Worm (Caenorhabditis elegans): Measurements from ENCODE around the gene srr-9.

Gene srr-9

ce11 chrV:7726202-7726601 lies 11.6 kb upstream of the srr-9 start:
- TF ChIP-seq W03F9.2 (tag; optimal IDR thresholded peaks at IDR 0.05), result no peak
- no peak for TF ChIP-seq dao-5 (tag; optimal IDR thresholded peaks at IDR 0.05)
- TF ChIP-seq him-1 (tag; optimal IDR thresholded peaks at IDR 0.05), result no peak

- no peak for TF ChIP-seq W03F9.2 (tag; optimal IDR thresholded peaks at IDR 0.05)
- no peak for TF ChIP-seq him-1 (tag; optimal IDR thresholded peaks at IDR 0.05)
- no peak for TF ChIP-seq dao-5 (tag; optimal IDR thresholded peaks at IDR 0.05)
Measured at ce11 chrV:7726927-7727326, 10.9 kb upstream of the srr-9 start.

- TF ChIP-seq dao-5 (tag; optimal IDR thresholded peaks at IDR 0.05) (no peak), W03F9.2 (tag; optimal IDR thresholded peaks at IDR 0.05) (no peak), him-1 (tag; optimal IDR thresholded peaks at IDR 0.05) (peak; percentile 87)
Measured at ce11 chrV:7728003-7728678, 9.7 kb upstream of the srr-9 start.

- no peak for TF ChIP-seq him-1 (tag; optimal IDR thresholded peaks at IDR 0.05)
- TF ChIP-seq W03F9.2 (tag; optimal IDR thresholded peaks at IDR 0.05), result no peak
- no peak for TF ChIP-seq dao-5 (tag; optimal IDR thresholded peaks at IDR 0.05)
Measured at ce11 chrV:7728679-7729027, 9.2 kb upstream of the srr-9 start, which contains the start of gene Y97E10C.1. Gene Y97E10C.1, plus strand, starts transcription at chrV:7728879.

ce11 chrV:7730488-7730887 lies 7.3 kb upstream of the srr-9 start:
- TF ChIP-seq dao-5 (tag; optimal IDR thresholded peaks at IDR 0.05) (no peak), W03F9.2 (tag; optimal IDR thresholded peaks at IDR 0.05) (no peak), him-1 (tag; optimal IDR thresholded peaks at IDR 0.05) (no peak)

- TF ChIP-seq W03F9.2 (tag; optimal IDR thresholded peaks at IDR 0.05) (no peak), him-1 (tag; optimal IDR thresholded peaks at IDR 0.05) (no peak), dao-5 (tag; optimal IDR thresholded peaks at IDR 0.05) (no peak)
Measured at ce11 chrV:7733240-7733765, 4.5 kb upstream of the srr-9 start.

ce11 chrV:7734909-7735308 lies 2.9 kb upstream of the srr-9 start, which contains the start of gene clic-1:
Gene clic-1, minus strand, starts transcription at chrV:7734911.
- TF ChIP-seq dao-5 (tag; optimal IDR thresholded peaks at IDR 0.05) (no peak), him-1 (tag; optimal IDR thresholded peaks at IDR 0.05) (peak; percentile 29)

ce11 chrV:7735319-7735718 lies 2.5 kb upstream of the srr-9 start, which contains the start of gene srr-10:
Gene srr-10, plus strand, starts transcription at chrV:7735619.
- TF ChIP-seq dao-5 (tag; optimal IDR thresholded peaks at IDR 0.05) (no peak), W03F9.2 (tag; optimal IDR thresholded peaks at IDR 0.05) (no peak), him-1 (tag; optimal IDR thresholded peaks at IDR 0.05) (no peak)

- TF ChIP-seq W03F9.2 (tag; optimal IDR thresholded peaks at IDR 0.05), result no peak
- TF ChIP-seq dao-5 (tag; optimal IDR thresholded peaks at IDR 0.05), result no peak
- no peak for TF ChIP-seq him-1 (tag; optimal IDR thresholded peaks at IDR 0.05)
Measured at ce11 chrV:7739949-7740348, 2.1 kb downstream of the srr-9 start.

ce11 chrV:7741918-7742317 lies 4.1 kb downstream of the srr-9 start:
- TF ChIP-seq him-1 (tag; optimal IDR thresholded peaks at IDR 0.05) (no peak), W03F9.2 (tag; optimal IDR thresholded peaks at IDR 0.05) (no peak), dao-5 (tag; optimal IDR thresholded peaks at IDR 0.05) (no peak)

ce11 chrV:7742485-7742959 lies 4.7 kb downstream of the srr-9 start, which contains the start of gene fbxl-5:
Gene fbxl-5, plus strand, starts transcription at chrV:7742909.
- TF ChIP-seq him-1 (tag; optimal IDR thresholded peaks at IDR 0.05) (no peak), W03F9.2 (tag; optimal IDR thresholded peaks at IDR 0.05) (no peak), dao-5 (tag; optimal IDR thresholded peaks at IDR 0.05) (no peak)

- TF ChIP-seq him-1 (tag; optimal IDR thresholded peaks at IDR 0.05), result no peak
- no peak for TF ChIP-seq W03F9.2 (tag; optimal IDR thresholded peaks at IDR 0.05)
- no peak for TF ChIP-seq dao-5 (tag; optimal IDR thresholded peaks at IDR 0.05)
Measured at ce11 chrV:7744068-7744467, 6.3 kb downstream of the srr-9 start.

ce11 chrV:7745386-7745785 lies 7.6 kb downstream of the srr-9 start:
- TF ChIP-seq W03F9.2 (tag; optimal IDR thresholded peaks at IDR 0.05) (no peak), dao-5 (tag; optimal IDR thresholded peaks at IDR 0.05) (no peak), him-1 (tag; optimal IDR thresholded peaks at IDR 0.05) (no peak)

ce11 chrV:7745903-7746302 lies 8.1 kb downstream of the srr-9 start:
- TF ChIP-seq W03F9.2 (tag; optimal IDR thresholded peaks at IDR 0.05) (no peak), him-1 (tag; optimal IDR thresholded peaks at IDR 0.05) (no peak)

- no peak for TF ChIP-seq W03F9.2 (tag; optimal IDR thresholded peaks at IDR 0.05)
Measured at ce11 chrV:7747132-7747531, 9.3 kb downstream of the srr-9 start.

All from whole organism, L4/young adult.